Worm (Caenorhabditis elegans): ENCODE measurements around the gene F20D12.7.

DNA sequence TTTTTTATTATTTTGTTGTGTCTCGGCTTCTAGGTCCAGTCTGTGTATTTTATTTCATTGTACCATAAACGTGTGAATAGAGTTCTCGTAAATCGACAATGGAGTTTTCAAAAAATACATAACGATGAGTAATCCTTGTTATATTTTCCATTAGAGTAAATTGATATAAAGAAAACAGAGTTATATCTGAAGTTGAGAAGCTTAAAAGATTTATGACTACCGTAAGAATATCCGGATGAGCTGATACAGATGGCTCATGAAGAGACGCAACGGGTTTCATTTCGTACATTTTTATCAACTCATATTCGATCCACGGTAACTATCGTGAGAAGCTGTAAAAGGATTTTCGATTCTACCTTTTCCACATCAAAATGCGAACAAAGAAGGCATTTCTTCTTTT is 10.9 kb downstream of the F20D12.7 start, which contains the start of gene gcy-8:
- no peak for TF ChIP-seq fkh-10 (GFP tag; optimal IDR thresholded peaks at IDR 0.05)
- no peak for TF ChIP-seq ttx-3 (tag; optimal IDR thresholded peaks at IDR 0.05)
- no peak for TF ChIP-seq ama-1 (optimal IDR thresholded peaks at IDR 0.05)
- no peak for TF ChIP-seq ceh-9 (tag; optimal IDR thresholded peaks at IDR 0.05)
- TF ChIP-seq rnt-1 (tag; optimal IDR thresholded peaks at IDR 0.05) = no peak
- TF ChIP-seq fkh-6 (tag; optimal IDR thresholded peaks at IDR 0.05) = no peak
- TF ChIP-seq dmd-4 (tag; optimal IDR thresholded peaks at IDR 0.05; ENCODE audit: borderline replicate concordance) = no peak
- TF ChIP-seq F13H6.1 (tag; optimal IDR thresholded peaks at IDR 0.05) = no peak
- TF ChIP-seq sox-4 (tag; optimal IDR thresholded peaks at IDR 0.05) = no peak
- no peak for TF ChIP-seq ceh-34 (tag; optimal IDR thresholded peaks at IDR 0.05)

Data from whole organism, late embryonic.